Worm (Caenorhabditis elegans): ENCODE results near the gene blos-2.

- no peak for TF ChIP-seq pha-4 (tag; optimal IDR thresholded peaks at IDR 0.05)
- TF ChIP-seq blmp-1 (tag; optimal IDR thresholded peaks at IDR 0.05), result no peak
These were observed 34.5 kb upstream of the blos-2 start for ce11 chrIV:6299523-6299922.
